Fruit fly (Drosophila melanogaster): ENCODE measurements around the gene CG5854.

Gene CG5854

DNA sequence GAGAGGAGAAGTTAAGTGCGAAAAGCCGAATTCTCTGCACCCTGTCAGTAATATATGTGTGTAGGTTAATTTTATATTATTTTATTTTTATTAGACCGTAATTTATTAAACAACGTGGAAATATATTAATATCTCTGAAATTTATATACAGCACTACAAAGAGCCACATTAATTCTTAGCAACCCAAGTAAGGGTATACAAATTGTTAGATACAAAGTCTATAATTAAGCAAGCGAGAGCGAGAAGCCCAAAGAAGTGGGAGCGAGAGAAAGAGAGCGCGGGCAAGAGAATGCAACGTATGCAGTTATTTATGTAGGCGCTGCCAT is 46.7 kb upstream of the CG5854 start (continued):
- TF ChIP-seq CG4617 (GFP tag; optimal IDR thresholded peaks at IDR 0.05; ENCODE audit: borderline replicate concordance) (peak; percentile 69), exex (tag; optimal IDR thresholded peaks at IDR 0.05) (peak; percentile 34), Deaf1 (tag; optimal IDR thresholded peaks at IDR 0.05) (peak; percentile 72), CG32772 (GFP tag; IDR thresholded peaks at IDR 0.05) (peak; percentile 92), Camta (GFP tag; optimal IDR thresholded peaks at IDR 0.05) (peak; percentile 42), Ets97D (GFP tag; optimal IDR thresholded peaks at IDR 0.05) (peak; percentile 34), ato (GFP tag; IDR thresholded peaks at IDR 0.05; ENCODE audit: partially characterized antibody) (no peak), Ets65A (GFP tag) (no peak), vfl (GFP tag; optimal IDR thresholded peaks at IDR 0.05) (no peak), CG7271 (tag; optimal IDR thresholded peaks at IDR 0.05) (peak; percentile 80), pzg (GFP tag; optimal IDR thresholded peaks at IDR 0.05) (no peak), CG15011 (GFP tag; optimal IDR thresholded peaks at IDR 0.05) (peak; percentile 77), crp (GFP tag; optimal IDR thresholded peaks at IDR 0.05) (peak in 1 of 2 experiments; percentile 47), Ada2b (GFP tag; IDR thresholded peaks at IDR 0.05) (peak; percentile 85), Sry-β (GFP tag; optimal IDR thresholded peaks at IDR 0.05) (peak; percentile 59), ap (GFP tag; IDR thresholded peaks at IDR 0.05) (peak; percentile 90), CG7745 (tag; optimal IDR thresholded peaks at IDR 0.05) (peak; percentile 94), Hsf (GFP tag; optimal IDR thresholded peaks at IDR 0.05) (peak; percentile 75), Mad (GFP tag; optimal IDR thresholded peaks at IDR 0.05) (peak; percentile 45), toy (GFP tag; IDR thresholded peaks at IDR 0.05) (peak; percentile 76), zfh2 (GFP tag; optimal IDR thresholded peaks at IDR 0.05) (no peak), CG2712 (tag; optimal IDR thresholded peaks at IDR 0.05) (peak; percentile 98), btn (GFP tag; optimal IDR thresholded peaks at IDR 0.05) (peak; percentile 12), CG12104 (GFP tag; optimal IDR thresholded peaks at IDR 0.05) (peak; percentile 88), MESR4 (GFP tag; optimal IDR thresholded peaks at IDR 0.05) (peak; percentile 20), nerfin-2 (GFP tag; IDR thresholded peaks at IDR 0.05; ENCODE audit: partially characterized antibody) (no peak), bab2 (GFP tag; optimal IDR thresholded peaks at IDR 0.05) (peak; percentile 52), Aef1 (GFP tag; IDR thresholded peaks at IDR 0.05) (peak; percentile 86), CG18599 (GFP tag; optimal IDR thresholded peaks at IDR 0.05) (peak; percentile 86), dmrt99B (tag; optimal IDR thresholded peaks at IDR 0.05) (peak; percentile 94), gfzf (GFP tag; optimal IDR thresholded peaks at IDR 0.05) (no peak), GATAe (GFP tag; conservative IDR thresholded peaks at IDR 0.05) (peak; percentile 32; the same call in 1 of the 2 replicates), fd64A (GFP tag; optimal IDR thresholded peaks at IDR 0.05) (peak; percentile 78), pum (GFP tag; optimal IDR thresholded peaks at IDR 0.05) (peak; percentile 61), CG6854 (GFP tag; optimal IDR thresholded peaks at IDR 0.05) (peak; percentile 69), Gug (GFP tag; IDR thresholded peaks at IDR 0.05) (peak; percentile 89), Oli (tag; optimal IDR thresholded peaks at IDR 0.05) (peak; percentile 93), E2f2 (GFP tag; IDR thresholded peaks at IDR 0.05) (peak; percentile 74), CG18764 (GFP tag; optimal IDR thresholded peaks at IDR 0.05) (peak; percentile 86), Vsx1 (GFP tag; optimal IDR thresholded peaks at IDR 0.05) (peak; percentile 79), CG30431 (GFP tag; optimal IDR thresholded peaks at IDR 0.05) (peak; percentile 88), ERR (GFP tag; optimal IDR thresholded peaks at IDR 0.05) (no peak), ewg (GFP tag; optimal IDR thresholded peaks at IDR 0.05) (peak; percentile 85), CG15696 (tag; optimal IDR thresholded peaks at IDR 0.05) (peak; percentile 98), pfk (GFP tag; optimal IDR thresholded peaks at IDR 0.05) (no peak), h (optimal IDR thresholded peaks at IDR 0.05) (no peak), fru (optimal IDR thresholded peaks at IDR 0.05) (no peak), onecut (GFP tag; IDR thresholded peaks at IDR 0.05) (peak; percentile 91), CG17568 (GFP tag; optimal IDR thresholded peaks at IDR 0.05) (peak; percentile 82), CG34224 (GFP tag; IDR thresholded peaks at IDR 0.05; ENCODE audit: partially characterized antibody) (no peak), Adf1 (GFP tag; IDR thresholded peaks at IDR 0.05) (0 out of 2 replicates have a peak, but pooled peaks have one; percentile 16), wor (GFP tag; IDR thresholded peaks at IDR 0.05) (peak; percentile 90)
